Fruit fly (Drosophila melanogaster) whole organism, embryonic: ENCODE data around the gene CG32829.
A peak's percentile ranks its signal among the peaks of the same experiment; 100 is the strongest.

Experiments
- CG1024 ChIP-seq: fragments of 200-800 bp; sonication (Bioruptor generic); IDR thresholded peaks from 2 replicates; pipeline ENCODE4 v1.3.6; 2022; ENCODE audit warnings: missing biosample characterization, missing genetic modification characterization
- CG10321 ChIP-seq: fragments of 200-800 bp; sonication (Bioruptor generic); IDR thresholded peaks from 2 replicates; pipeline ENCODE4 v1.3.6; 2022; ENCODE audit warnings: missing biosample characterization, missing genetic modification characterization
- CG10366 ChIP-seq: fragments of 200-800 bp; sonication (Bioruptor generic); IDR thresholded peaks from 2 replicates; pipeline ENCODE4 v1.3.6; 2022; ENCODE audit warnings: missing biosample characterization, missing genetic modification characterization
- CG10565 ChIP-seq: fragments of 200-800 bp; sonication (Bioruptor generic); optimal IDR thresholded peaks from 3 replicates; lab custom pipeline; 2016; ENCODE audit warnings: missing biosample characterization, mild to moderate bottlenecking, missing genetic modification characterization
- CG11093 ChIP-seq: fragments of 200-800 bp; sonication (Bioruptor generic); IDR thresholded peaks from 3 replicates; pipeline ENCODE4 v1.3.6; 2022; ENCODE audit warnings: missing biosample characterization, missing genetic modification characterization
- CG12104 ChIP-seq: fragments of 200-800 bp; sonication (Bioruptor generic); optimal IDR thresholded peaks from 3 replicates; lab custom pipeline; 2016; ENCODE audit warnings: missing biosample characterization, missing genetic modification characterization
- CG13424 ChIP-seq: fragments of 200-800 bp; sonication (Bioruptor generic); optimal IDR thresholded peaks from 2 replicates; lab custom pipeline; 2019; ENCODE audit warnings: missing biosample characterization, mild to moderate bottlenecking, missing genetic modification characterization, moderate library complexity
- CG15011 ChIP-seq: fragments of 200-800 bp; sonication (Bioruptor generic); optimal IDR thresholded peaks from 3 replicates; lab custom pipeline; 2018; ENCODE audit warnings: missing biosample characterization, mild to moderate bottlenecking, missing genetic modification characterization
- CG1603 ChIP-seq: fragments of 200-800 bp; sonication (Bioruptor generic); optimal IDR thresholded peaks from 2 replicates; lab custom pipeline; 2019; ENCODE audit warnings: missing biosample characterization, mild to moderate bottlenecking, missing genetic modification characterization, moderate library complexity
- CG17359 ChIP-seq: fragments of 200-800 bp; sonication (Bioruptor generic); optimal IDR thresholded peaks from 3 replicates; lab custom pipeline; 2018; ENCODE audit warnings: missing biosample characterization, mild to moderate bottlenecking, missing genetic modification characterization, moderate library complexity
- CG17385 ChIP-seq: fragments of 200-800 bp; sonication (Bioruptor generic); optimal IDR thresholded peaks from 3 replicates; lab custom pipeline; 2018; ENCODE audit warnings: missing biosample characterization, mild to moderate bottlenecking, missing genetic modification characterization
- CG18262 ChIP-seq: fragments of 200-800 bp; optimal IDR thresholded peaks from 3 replicates; lab custom pipeline; 2019; ENCODE audit warnings: missing biosample characterization, mild to moderate bottlenecking, missing genetic modification characterization, moderate library complexity
- CG18476 ChIP-seq: fragments of 200-800 bp; sonication (Bioruptor generic); optimal IDR thresholded peaks from 2 replicates; lab custom pipeline; 2016; ENCODE audit warnings: missing biosample characterization, mild to moderate bottlenecking, missing genetic modification characterization
- CG30403 ChIP-seq: fragments of 200-800 bp; sonication (Bioruptor generic); optimal IDR thresholded peaks from 3 replicates; lab custom pipeline; 2016; ENCODE audit warnings: missing biosample characterization, missing genetic modification characterization
- CG3065 ChIP-seq: fragments of 200-800 bp; sonication (Bioruptor generic); optimal IDR thresholded peaks from 2 replicates; lab custom pipeline; 2016; ENCODE audit warnings: missing biosample characterization, missing genetic modification characterization
- CG3163 ChIP-seq: fragments of 200-800 bp; sonication (Bioruptor generic); optimal IDR thresholded peaks from 3 replicates; lab custom pipeline; 2016; ENCODE audit warnings: missing biosample characterization, missing genetic modification characterization
- CG3726 ChIP-seq: fragments of 200-800 bp; sonication (Bioruptor generic); IDR thresholded peaks from 3 replicates; pipeline ENCODE4, ENCODE4 v1.3.6; 2022; ENCODE audit warnings: missing biosample characterization, missing genetic modification characterization
- CG3847 ChIP-seq: fragments of 200-800 bp; sonication (Bioruptor generic); IDR thresholded peaks from 2 replicates; pipeline ENCODE4 v1.3.6; 2022; ENCODE audit warnings: missing biosample characterization, missing genetic modification characterization
- CG4328 ChIP-seq: fragments of 200-800 bp; sonication (Bioruptor generic); optimal IDR thresholded peaks from 3 replicates; lab custom pipeline; 2017; ENCODE audit warnings: missing biosample characterization, missing genetic modification reagents, missing genetic modification characterization
- CG4617 ChIP-seq: fragments of 200-800 bp; sonication (Bioruptor generic); optimal IDR thresholded peaks from 3 replicates; lab custom pipeline; 2016; ENCODE audit warnings: missing biosample characterization, missing genetic modification characterization, borderline replicate concordance
- CG5953 ChIP-seq: fragments of 200-800 bp; sonication (Bioruptor generic); IDR thresholded peaks from 2 replicates; pipeline ENCODE4 v1.3.6; 2022; ENCODE audit warnings: missing biosample characterization, missing genetic modification characterization
- CG6683 ChIP-seq: fragments of 200-800 bp; sonication (Bioruptor generic); optimal IDR thresholded peaks from 2 replicates; lab custom pipeline; 2017; ENCODE audit warnings: missing biosample characterization, mild to moderate bottlenecking, missing genetic modification characterization, missing genetic modification reagents
- CG6854 ChIP-seq: fragments of 200-800 bp; sonication (Bioruptor generic); optimal IDR thresholded peaks from 3 replicates; lab custom pipeline; 2017; ENCODE audit warnings: missing biosample characterization, mild to moderate bottlenecking, missing genetic modification characterization
- CG7556 ChIP-seq: fragments of 200-800 bp; sonication (Bioruptor generic); optimal IDR thresholded peaks from 2 replicates; lab custom pipeline; 2017; ENCODE audit warnings: missing biosample characterization, mild to moderate bottlenecking, missing genetic modification characterization
- Chrac-16 ChIP-seq: fragments of 200-800 bp; sonication (Bioruptor generic); optimal IDR thresholded peaks from 3 replicates; lab custom pipeline; 2016; ENCODE audit warnings: missing biosample characterization, missing genetic modification characterization
- CkIIα-i1 ChIP-seq: fragments of 200-800 bp; sonication (Bioruptor generic); IDR thresholded peaks from 2 replicates; pipeline ENCODE4 v1.3.6; 2022; ENCODE audit warnings: missing biosample characterization, missing genetic modification characterization
- Deaf1 ChIP-seq: fragments of 200-800 bp; optimal IDR thresholded peaks from 3 replicates; lab custom pipeline; 2019; ENCODE audit warnings: missing biosample characterization, mild to moderate bottlenecking, missing genetic modification characterization, moderate library complexity
- Dek ChIP-seq: fragments of 200-800 bp; sonication (Bioruptor generic); optimal IDR thresholded peaks from 3 replicates; lab custom pipeline; 2019; ENCODE audit warnings: missing biosample characterization, mild to moderate bottlenecking, missing genetic modification characterization, moderate library complexity
- Lim3 ChIP-seq: fragments of 200-800 bp; sonication (Bioruptor generic); IDR thresholded peaks from 2 replicates; pipeline ENCODE4 v1.3.6; 2022; ENCODE audit warnings: missing biosample characterization, missing genetic modification characterization
- MESR4 ChIP-seq: fragments of 200-800 bp; sonication (Bioruptor generic); optimal IDR thresholded peaks from 2 replicates; lab custom pipeline; 2018; ENCODE audit warnings: missing biosample characterization, mild to moderate bottlenecking, missing genetic modification characterization, moderate library complexity
- NK7.1 ChIP-seq: fragments of 200-800 bp; sonication (Bioruptor generic); optimal IDR thresholded peaks from 3 replicates; lab custom pipeline; 2016; ENCODE audit warnings: missing biosample characterization, missing genetic modification characterization
- Nf-YB ChIP-seq: fragments of 200-800 bp; sonication (Bioruptor generic); optimal IDR thresholded peaks from 3 replicates; lab custom pipeline; 2019; ENCODE audit warnings: missing biosample characterization, mild to moderate bottlenecking, missing genetic modification characterization, moderate library complexity
- NfI ChIP-seq: fragments of 200-800 bp; sonication (Bioruptor generic); optimal IDR thresholded peaks from 3 replicates; lab custom pipeline; 2018; ENCODE audit warnings: missing biosample characterization, mild to moderate bottlenecking, missing genetic modification characterization, moderate library complexity
- Oaz ChIP-seq: fragments of 200-800 bp; sonication (Bioruptor generic); IDR thresholded peaks from 2 replicates; pipeline ENCODE4 v1.3.6; 2022; ENCODE audit warnings: missing biosample characterization, missing genetic modification characterization
- PHDP ChIP-seq: fragments of 200-800 bp; sonication (Bioruptor generic); optimal IDR thresholded peaks from 3 replicates; lab custom pipeline; 2018; ENCODE audit warnings: missing biosample characterization, mild to moderate bottlenecking, missing genetic modification characterization, moderate library complexity
- Ssrp ChIP-seq: fragments of 200-800 bp; sonication (Bioruptor generic); optimal IDR thresholded peaks from 2 replicates; lab custom pipeline; 2018; ENCODE audit warnings: missing biosample characterization, mild to moderate bottlenecking, missing genetic modification characterization, moderate library complexity
- btn ChIP-seq: fragments of 200-800 bp; sonication (Bioruptor generic); optimal IDR thresholded peaks from 2 replicates; lab custom pipeline; 2016; ENCODE audit warnings: missing biosample characterization, missing genetic modification characterization
- caup ChIP-seq: fragments of 200-800 bp; sonication (Bioruptor generic); optimal IDR thresholded peaks from 3 replicates; lab custom pipeline; 2017; ENCODE audit warnings: missing biosample characterization, mild to moderate bottlenecking, missing genetic modification characterization, moderate library complexity; ENCODE audit not compliant: severe bottlenecking
- disco-r ChIP-seq: fragments of 200-800 bp; sonication (Bioruptor generic); optimal IDR thresholded peaks from 2 replicates; lab custom pipeline; 2016; ENCODE audit warnings: missing biosample characterization, missing genetic modification characterization
- dpn ChIP-seq, 2 experiments: fragments of 200-800 bp; sonication (Bioruptor generic); optimal IDR thresholded peaks; 3 replicates each; lab custom pipeline; 2016; ENCODE audit warnings: missing biosample characterization in 2 of 2, missing genetic modification characterization in 2 of 2
- eve ChIP-seq, 2 experiments: fragments of >200 bp; optimal IDR thresholded peaks; 2 replicates each; lab custom pipeline; 2017; ENCODE audit warnings: missing biosample characterization in 2 of 2, missing genetic modification characterization in 2 of 2
- fd96Cb ChIP-seq: fragments of 200-800 bp; sonication (Bioruptor generic); optimal IDR thresholded peaks from 2 replicates; lab custom pipeline; 2018; ENCODE audit warnings: missing biosample characterization, mild to moderate bottlenecking, missing genetic modification characterization, moderate library complexity
- gsb ChIP-seq: fragments of 200-800 bp; sonication (Bioruptor generic); IDR thresholded peaks from 2 replicates; pipeline ENCODE4 v1.3.6; 2022; ENCODE audit warnings: missing biosample characterization, missing genetic modification characterization
- nerfin-1 ChIP-seq: fragments of 200-800 bp; sonication (Bioruptor generic); optimal IDR thresholded peaks from 3 replicates; lab custom pipeline; 2019; ENCODE audit warnings: missing biosample characterization, mild to moderate bottlenecking, missing genetic modification characterization, moderate library complexity
- org-1 ChIP-seq: fragments of 200-800 bp; sonication (Bioruptor generic); optimal IDR thresholded peaks from 2 replicates; lab custom pipeline; 2017; ENCODE audit warnings: missing biosample characterization, missing genetic modification characterization
- pan ChIP-seq, 4 experiments: fragments of >200 bp in 3 of 4; fragments of 200-800 bp in 1 of 4; sonication (Bioruptor generic) in 1 of 4; optimal IDR thresholded peaks in 3 of 4; IDR thresholded peaks in 1 of 4; 2 replicates each; pipeline versions ENCODE4 v1.3.6 to Lab custom; 2017 to 2022; ENCODE audit warnings: missing biosample characterization in 2 of 4, missing genetic modification characterization in 2 of 4, mixed read lengths in 1 of 4
- row ChIP-seq: fragments of 200-800 bp; sonication (Bioruptor generic); IDR thresholded peaks from 3 replicates; pipeline ENCODE4 v1.3.6; 2022; ENCODE audit warnings: missing biosample characterization, missing genetic modification characterization
- slbo ChIP-seq: fragments of 200-800 bp; sonication (Bioruptor generic); IDR thresholded peaks from 2 replicates; pipeline ENCODE4 v1.3.6; 2022; ENCODE audit warnings: missing biosample characterization, missing genetic modification characterization
- sob ChIP-seq: fragments of 200-800 bp; sonication (Bioruptor generic); IDR thresholded peaks from 2 replicates; pipeline ENCODE4 v1.3.6; 2022; ENCODE audit warnings: missing biosample characterization, missing genetic modification characterization

Gene CG32829

dm6 chr2L:6874526-6875198, 41.6 kb downstream of the CG32829 start, which contains the start of gene Nlg2 (continued):
- TF ChIP-seq CG12104 (GFP tag; lab: Kevin White, UChicago) (peak; percentile 41), MESR4 (GFP tag; lab: Kevin White, UChicago) (no peak), disco-r (no peak), dpn (GFP tag; optimal IDR thresholded peaks at IDR 0.05; lab: Kevin White, UChicago) (peak; percentile 3 to 40), CG7556 (GFP tag; lab: Kevin White, UChicago) (peak; percentile 90), CG11093 (GFP tag; lab: Robert Waterston, UW) (no peak), Lim3 (GFP tag; lab: Robert Waterston, UW) (no peak), row (GFP tag; lab: Robert Waterston, UW) (peak; percentile 66), Chrac-16 (GFP tag; lab: Kevin White, UChicago) (peak; percentile 45), CG3163 (GFP tag; lab: Kevin White, UChicago) (no peak), CG18476 (peak; percentile 21), CG3847 (0 out of 2 replicates have a peak, but pooled peaks have one; percentile 24), CG3065 (GFP tag; lab: Kevin White, UChicago) (no peak), Nf-YB (peak; percentile 44), CG13424 (tag; lab: Kevin White, UChicago) (peak; percentile 76), CG17385 (peak; percentile 62), CG10366 (GFP tag; lab: Robert Waterston, UW) (no peak), CG1024 (GFP tag; lab: Robert Waterston, UW) (no peak), PHDP (tag; lab: Kevin White, UChicago) (peak; percentile 60), pan (optimal IDR thresholded peaks at IDR 0.05; lab: Kevin White, UChicago) (no peak), pan (GFP tag; optimal IDR thresholded peaks at IDR 0.05 in 1 of 2, IDR thresholded peaks at IDR 0.05 in 1 of 2) (peak in 1 of 2 experiments; percentile 20), CG6683 (GFP tag; lab: Kevin White, UChicago) (peak; percentile 36), Deaf1 (tag; lab: Kevin White, UChicago) (peak; percentile 27), CG10321 (GFP tag; lab: Robert Waterston, UW) (no peak), Oaz (GFP tag; lab: Robert Waterston, UW) (no peak), NK7.1 (no peak), fd96Cb (tag; lab: Kevin White, UChicago) (peak; percentile 51), nerfin-1 (tag; lab: Kevin White, UChicago) (peak; percentile 43), btn (GFP tag; lab: Kevin White, UChicago) (no peak), gsb (GFP tag; lab: Robert Waterston, UW) (no peak), CG17359 (tag; lab: Kevin White, UChicago) (peak; percentile 54), slbo (GFP tag; lab: Robert Waterston, UW) (peak; percentile 47; the same call in 1 of the 2 replicates), CkIIα-i1 (no peak), CG15011 (peak; percentile 56), CG4328 (GFP tag; lab: Kevin White, UChicago) (peak; percentile 47), CG30403 (GFP tag; lab: Kevin White, UChicago) (peak; percentile 72), CG4617 (GFP tag; lab: Kevin White, UChicago) (no peak), Ssrp (tag; lab: Kevin White, UChicago) (peak; percentile 40), sob (no peak), CG18262 (tag; lab: Kevin White, UChicago) (peak; percentile 74), caup (GFP tag; lab: Kevin White, UChicago) (peak; percentile 67), org-1 (GFP tag; lab: Kevin White, UChicago) (peak; percentile 48), Dek (tag; lab: Kevin White, UChicago) (peak; percentile 48), CG3726 (no peak), CG6854 (GFP tag; lab: Kevin White, UChicago) (peak; percentile 78), eve (GFP tag; optimal IDR thresholded peaks at IDR 0.05; lab: Kevin White, UChicago) (peak in 1 of 2 experiments; percentile 73), CG5953 (GFP tag; lab: Robert Waterston, UW) (no peak), CG10565 (no peak), CG1603 (no peak), NfI (peak; percentile 52)
